Fruit fly (Drosophila melanogaster): Measurements from ENCODE around the gene CG13847.

CG13847 gene

dm6 chr3R:22400246-22400645, 35.7 kb downstream of the CG13847 start (continued):
- no peak for TF ChIP-seq CG8478 (optimal IDR thresholded peaks at IDR 0.05)
- no peak for TF ChIP-seq CG16779 (GFP tag; IDR thresholded peaks at IDR 0.05)
- TF ChIP-seq CG2199 (GFP tag; IDR thresholded peaks at IDR 0.05) = no peak
- no peak for TF ChIP-seq hbn (GFP tag; IDR thresholded peaks at IDR 0.05; ENCODE audit: partially characterized antibody)
- TF ChIP-seq CG7928 (GFP tag; optimal IDR thresholded peaks at IDR 0.05) = no peak
- TF ChIP-seq Hmx (GFP tag; optimal IDR thresholded peaks at IDR 0.05) = no peak
- no peak for TF ChIP-seq Neu2 (GFP tag; optimal IDR thresholded peaks at IDR 0.05; ENCODE audit: borderline replicate concordance)
- TF ChIP-seq CG31388 (GFP tag; optimal IDR thresholded peaks at IDR 0.05) = no peak
- no peak for TF ChIP-seq E2f2 (GFP tag; IDR thresholded peaks at IDR 0.05)
- no peak for TF ChIP-seq gsb-n (tag; optimal IDR thresholded peaks at IDR 0.05)
- TF ChIP-seq chinmo (GFP tag; IDR thresholded peaks at IDR 0.05; ENCODE audit: partially characterized antibody) = no peak
- TF ChIP-seq gcm2 (GFP tag; optimal IDR thresholded peaks at IDR 0.05) = no peak
- peak; percentile 37 for TF ChIP-seq CG9727 (GFP tag; optimal IDR thresholded peaks at IDR 0.05)
- no peak for TF ChIP-seq ash1 (GFP tag; optimal IDR thresholded peaks at IDR 0.05)
- TF ChIP-seq CG6791 (GFP tag; IDR thresholded peaks at IDR 0.05; ENCODE audit: partially characterized antibody) = no peak
- no peak for TF ChIP-seq Trl (optimal IDR thresholded peaks at IDR 0.05)
- no peak for TF ChIP-seq Trl (GFP tag; optimal IDR thresholded peaks at IDR 0.05)
- no peak for TF ChIP-seq zf30C (GFP tag; optimal IDR thresholded peaks at IDR 0.05)
- no peak for TF ChIP-seq Camta (GFP tag; optimal IDR thresholded peaks at IDR 0.05)
- TF ChIP-seq gcm (GFP tag; optimal IDR thresholded peaks at IDR 0.05) = no peak
- TF ChIP-seq Kr (GFP tag; optimal IDR thresholded peaks at IDR 0.05) = no peak
- TF ChIP-seq CG7839 (tag; optimal IDR thresholded peaks at IDR 0.05) = no peak
- TF ChIP-seq CG11504 (tag; optimal IDR thresholded peaks at IDR 0.05) = no peak
- peak; percentile 71 for TF ChIP-seq lmd (GFP tag; IDR thresholded peaks at IDR 0.05)
- TF ChIP-seq Usf (GFP tag; optimal IDR thresholded peaks at IDR 0.05) = no peak
- TF ChIP-seq CG11695 (GFP tag; IDR thresholded peaks at IDR 0.05) = peak; percentile 51; the same call in 1 of the 3 replicates
- no peak for TF ChIP-seq CG14710 (tag; optimal IDR thresholded peaks at IDR 0.05)
- TF ChIP-seq cwo (GFP tag; optimal IDR thresholded peaks at IDR 0.05) = peak; percentile 25
- no peak for TF ChIP-seq CG15696 (tag; optimal IDR thresholded peaks at IDR 0.05)
- TF ChIP-seq CG34224 (GFP tag; IDR thresholded peaks at IDR 0.05; ENCODE audit: partially characterized antibody) = no peak
- no peak for TF ChIP-seq CG1603 (tag; optimal IDR thresholded peaks at IDR 0.05)
- TF ChIP-seq corto (GFP tag; optimal IDR thresholded peaks at IDR 0.05) = no peak
- no peak for TF ChIP-seq danr (GFP tag; IDR thresholded peaks at IDR 0.05)
- no peak for TF ChIP-seq CG1024 (GFP tag; IDR thresholded peaks at IDR 0.05)
- TF ChIP-seq grn (GFP tag; optimal IDR thresholded peaks at IDR 0.05) = peak; percentile 12
- no peak for TF ChIP-seq Vsx1 (GFP tag; optimal IDR thresholded peaks at IDR 0.05)
- no peak for TF ChIP-seq CG5180 (GFP tag; optimal IDR thresholded peaks at IDR 0.05)
- no peak for TF ChIP-seq NC2β (GFP tag; optimal IDR thresholded peaks at IDR 0.05)
- peak; percentile 25 for TF ChIP-seq ind (GFP tag; optimal IDR thresholded peaks at IDR 0.05)
- TF ChIP-seq lola (GFP tag; optimal IDR thresholded peaks at IDR 0.05) = no peak
- TF ChIP-seq CG15514 (GFP tag; optimal IDR thresholded peaks at IDR 0.05) = peak; percentile 18
- no peak for TF ChIP-seq crp (GFP tag; optimal IDR thresholded peaks at IDR 0.05)
- peak; percentile 56; the same call in 1 of the 3 replicates for TF ChIP-seq zfh1 (GFP tag; IDR thresholded peaks at IDR 0.05)
- no peak for TF ChIP-seq CG4328 (GFP tag; optimal IDR thresholded peaks at IDR 0.05)
- no peak for TF ChIP-seq NC2α (GFP tag; optimal IDR thresholded peaks at IDR 0.05)
- no peak for TF ChIP-seq CG12299 (tag; optimal IDR thresholded peaks at IDR 0.05)
- TF ChIP-seq jigr1 (GFP tag; IDR thresholded peaks at IDR 0.05) = no peak
- TF ChIP-seq Bdp1 (GFP tag; optimal IDR thresholded peaks at IDR 0.05) = no peak
- TF ChIP-seq CG7357 (GFP tag; IDR thresholded peaks at IDR 0.05) = no peak
- no peak for TF ChIP-seq shn (GFP tag; optimal IDR thresholded peaks at IDR 0.05)
- TF ChIP-seq Hey (tag; optimal IDR thresholded peaks at IDR 0.05) = no peak
- no peak for TF ChIP-seq fu2 (GFP tag; optimal IDR thresholded peaks at IDR 0.05)

All from whole organism, embryonic.